Fruit fly (Drosophila melanogaster) whole organism, embryonic: ENCODE measurements around the gene CG8173.

ENCODE experiments used
- Ada2b ChIP-seq: fragments of 200-800 bp; sonication (Bioruptor generic); IDR thresholded peaks from 2 replicates; pipeline ENCODE4 v1.3.6; 2022; ENCODE audit warnings: missing biosample characterization, missing genetic modification characterization
- Adf1 ChIP-seq: fragments of 200-800 bp; sonication (Bioruptor generic); IDR thresholded peaks from 2 replicates; pipeline ENCODE4 v1.3.6; 2022; ENCODE audit warnings: missing biosample characterization, missing genetic modification characterization
- Aef1 ChIP-seq: fragments of 200-800 bp; sonication (Bioruptor generic); IDR thresholded peaks from 3 replicates; pipeline ENCODE4 v1.3.6; 2022; ENCODE audit warnings: missing biosample characterization, missing genetic modification characterization
- CG10209 ChIP-seq: fragments of 200-800 bp; sonication (Bioruptor generic); optimal IDR thresholded peaks from 3 replicates; lab custom pipeline; 2017; ENCODE audit warnings: missing biosample characterization, mild to moderate bottlenecking, missing genetic modification characterization, missing genetic modification reagents
- CG12071 ChIP-seq: fragments of 200-800 bp; sonication (Bioruptor generic); optimal IDR thresholded peaks from 3 replicates; lab custom pipeline; 2018; ENCODE audit warnings: missing biosample characterization, mild to moderate bottlenecking, missing genetic modification characterization
- CG14050 ChIP-seq: fragments of 200-800 bp; sonication (Bioruptor generic); IDR thresholded peaks from 3 replicates; pipeline ENCODE4 v1.3.6; 2022; ENCODE audit warnings: missing biosample characterization, missing genetic modification characterization
- CG15514 ChIP-seq: fragments of 200-800 bp; sonication (Bioruptor generic); optimal IDR thresholded peaks from 3 replicates; lab custom pipeline; 2017; ENCODE audit warnings: missing biosample characterization, missing genetic modification characterization, mild to moderate bottlenecking, moderate library complexity, missing genetic modification reagents
- CG1602 ChIP-seq: fragments of 200-800 bp; sonication (Bioruptor generic); optimal IDR thresholded peaks from 3 replicates; lab custom pipeline; 2016; ENCODE audit warnings: missing biosample characterization, missing genetic modification characterization
- CG16779 ChIP-seq: fragments of 200-800 bp; sonication (Bioruptor generic); IDR thresholded peaks from 2 replicates; pipeline ENCODE4 v1.3.6; 2022; ENCODE audit warnings: missing biosample characterization, missing genetic modification characterization
- CG17328 ChIP-seq: fragments of 200-800 bp; sonication (Bioruptor generic); IDR thresholded peaks from 2 replicates; pipeline ENCODE4 v1.3.6; 2022; ENCODE audit warnings: missing biosample characterization, missing genetic modification characterization
- CG2129 ChIP-seq: fragments of 200-800 bp; sonication (Bioruptor generic); IDR thresholded peaks from 2 replicates; pipeline ENCODE4 v1.3.6; 2022; ENCODE audit warnings: missing biosample characterization, missing genetic modification characterization; ENCODE audit not compliant: partially characterized antibody
- CG31224 ChIP-seq: fragments of 200-800 bp; sonication (Bioruptor generic); IDR thresholded peaks from 2 replicates; pipeline ENCODE4 v1.3.6; 2022; ENCODE audit warnings: missing biosample characterization, missing genetic modification characterization
- CG3847 ChIP-seq: fragments of 200-800 bp; sonication (Bioruptor generic); IDR thresholded peaks from 2 replicates; pipeline ENCODE4 v1.3.6; 2022; ENCODE audit warnings: missing biosample characterization, missing genetic modification characterization
- CG6765 ChIP-seq: fragments of 200-800 bp; sonication (Bioruptor generic); optimal IDR thresholded peaks from 3 replicates; lab custom pipeline; 2017; ENCODE audit warnings: missing biosample characterization, mild to moderate bottlenecking, missing genetic modification characterization
- CG9609 ChIP-seq: fragments of 200-800 bp; sonication (Bioruptor generic); optimal IDR thresholded peaks from 3 replicates; lab custom pipeline; 2016; ENCODE audit warnings: missing biosample characterization, missing genetic modification characterization
- CTCF ChIP-seq: fragments of 200-800 bp; sonication (Bioruptor generic); optimal IDR thresholded peaks from 2 replicates; lab custom pipeline; 2017; ENCODE audit warnings: missing biosample characterization, mild to moderate bottlenecking, missing genetic modification characterization, moderate library complexity
- D ChIP-seq, 2 experiments: fragments of 200-800 bp in 1 of 2; fragments of >200 bp in 1 of 2; sonication (Bioruptor generic) in 1 of 2; optimal IDR thresholded peaks; 2 replicates in 1 of 2; 3 replicates in 1 of 2; lab custom pipeline; 2017; ENCODE audit warnings: mild to moderate bottlenecking in 1 of 2, missing biosample characterization in 1 of 2, missing genetic modification characterization in 1 of 2, missing genetic modification reagents in 1 of 2
- Doc2 ChIP-seq: fragments of 200-800 bp; sonication (Bioruptor generic); IDR thresholded peaks from 2 replicates; pipeline ENCODE4 v1.3.6; 2022; ENCODE audit warnings: missing biosample characterization, missing genetic modification characterization
- Ets65A ChIP-seq: fragments of 200-800 bp; sonication (Bioruptor generic); peaks from one replicate; lab custom pipeline; 2016; ENCODE audit warnings: missing biosample characterization, missing genetic modification characterization
- Gsc ChIP-seq: fragments of 200-800 bp; sonication (Bioruptor generic); IDR thresholded peaks from 2 replicates; pipeline ENCODE4 v1.3.6; 2022; ENCODE audit warnings: missing biosample characterization, missing genetic modification characterization
- Gug ChIP-seq: fragments of 200-800 bp; sonication (Bioruptor generic); IDR thresholded peaks from 4 replicates; pipeline ENCODE4 v1.3.6; 2022; ENCODE audit warnings: missing biosample characterization, missing genetic modification characterization
- Lim3 ChIP-seq: fragments of 200-800 bp; sonication (Bioruptor generic); IDR thresholded peaks from 2 replicates; pipeline ENCODE4 v1.3.6; 2022; ENCODE audit warnings: missing biosample characterization, missing genetic modification characterization
- Lpt ChIP-seq: fragments of >200 bp; optimal IDR thresholded peaks from 2 replicates; lab custom pipeline; 2018; ENCODE audit warnings: missing biosample characterization, missing genetic modification characterization
- Nf-YC ChIP-seq: fragments of 200-800 bp; optimal IDR thresholded peaks from 3 replicates; lab custom pipeline; 2019; ENCODE audit warnings: missing biosample characterization, mild to moderate bottlenecking, missing genetic modification characterization, moderate library complexity
- Ptx1 ChIP-seq: fragments of 200-800 bp; sonication (Bioruptor generic); IDR thresholded peaks from 2 replicates; pipeline ENCODE4 v1.3.6; 2022; ENCODE audit warnings: missing biosample characterization, missing genetic modification characterization
- Six4 ChIP-seq: fragments of 200-800 bp; sonication (Bioruptor generic); optimal IDR thresholded peaks from 2 replicates; lab custom pipeline; 2016; ENCODE audit warnings: missing biosample characterization, missing genetic modification characterization
- Taf1 ChIP-seq: fragments of 200-800 bp; sonication (Bioruptor generic); IDR thresholded peaks from 2 replicates; pipeline ENCODE4 v1.3.6; 2022; ENCODE audit warnings: missing biosample characterization, missing genetic modification characterization
- Trl ChIP-seq, 3 experiments: fragments of >200 bp in 2 of 3; fragments of 200-800 bp in 1 of 3; sonication (Bioruptor generic) in 1 of 3; optimal IDR thresholded peaks; 2 replicates in 1 of 3; 3 replicates in 2 of 3; lab custom pipeline; 2016 to 2017; ENCODE audit warnings: missing biosample characterization in 1 of 3, missing genetic modification characterization in 1 of 3
- bab2 ChIP-seq: fragments of 200-800 bp; sonication (Bioruptor generic); optimal IDR thresholded peaks from 2 replicates; lab custom pipeline; 2016; ENCODE audit warnings: missing biosample characterization, missing genetic modification characterization
- bigmax ChIP-seq: fragments of 200-800 bp; sonication (Bioruptor generic); optimal IDR thresholded peaks from 2 replicates; lab custom pipeline; 2018; ENCODE audit warnings: missing biosample characterization, mild to moderate bottlenecking, missing genetic modification characterization
- crc ChIP-seq: fragments of 200-800 bp; sonication (Bioruptor generic); optimal IDR thresholded peaks from 2 replicates; lab custom pipeline; 2016; ENCODE audit warnings: missing biosample characterization, missing genetic modification characterization
- exex ChIP-seq: fragments of 200-800 bp; sonication (Bioruptor generic); optimal IDR thresholded peaks from 4 replicates; lab custom pipeline; 2018; ENCODE audit warnings: missing biosample characterization, mild to moderate bottlenecking, missing genetic modification characterization, moderate library complexity
- fd3F ChIP-seq: fragments of 200-800 bp; sonication (Bioruptor generic); optimal IDR thresholded peaks from 2 replicates; lab custom pipeline; 2018; ENCODE audit warnings: missing biosample characterization, mild to moderate bottlenecking, missing genetic modification characterization, moderate library complexity
- odd ChIP-seq: fragments of 200-800 bp; sonication (Bioruptor generic); optimal IDR thresholded peaks from 2 replicates; lab custom pipeline; 2017; ENCODE audit warnings: missing biosample characterization, mild to moderate bottlenecking, missing genetic modification characterization
- pan ChIP-seq, 4 experiments: fragments of >200 bp in 3 of 4; fragments of 200-800 bp in 1 of 4; sonication (Bioruptor generic) in 1 of 4; optimal IDR thresholded peaks in 3 of 4; IDR thresholded peaks in 1 of 4; 2 replicates each; pipeline versions ENCODE4 v1.3.6 to Lab custom; 2017 to 2022; ENCODE audit warnings: missing biosample characterization in 2 of 4, missing genetic modification characterization in 2 of 4, mixed read lengths in 1 of 4
- pho ChIP-seq: fragments of 200-800 bp; sonication (Bioruptor generic); optimal IDR thresholded peaks from 2 replicates; lab custom pipeline; 2016; ENCODE audit warnings: missing biosample characterization, missing genetic modification characterization
- pita ChIP-seq: fragments of 200-800 bp; sonication (Bioruptor generic); optimal IDR thresholded peaks from 2 replicates; lab custom pipeline; 2017; ENCODE audit warnings: missing biosample characterization, mild to moderate bottlenecking, missing genetic modification characterization
- shn ChIP-seq: fragments of 200-800 bp; sonication (Bioruptor generic); optimal IDR thresholded peaks from 3 replicates; lab custom pipeline; 2016; ENCODE audit warnings: missing biosample characterization, missing genetic modification characterization
- slbo ChIP-seq: fragments of 200-800 bp; sonication (Bioruptor generic); IDR thresholded peaks from 2 replicates; pipeline ENCODE4 v1.3.6; 2022; ENCODE audit warnings: missing biosample characterization, missing genetic modification characterization
- sob ChIP-seq: fragments of 200-800 bp; sonication (Bioruptor generic); IDR thresholded peaks from 2 replicates; pipeline ENCODE4 v1.3.6; 2022; ENCODE audit warnings: missing biosample characterization, missing genetic modification characterization
- stc ChIP-seq: fragments of 200-800 bp; sonication (Bioruptor generic); IDR thresholded peaks from 2 replicates; pipeline ENCODE4 v1.3.6; 2022; ENCODE audit warnings: missing biosample characterization, missing genetic modification characterization
- tin ChIP-seq: fragments of 200-800 bp; sonication (Bioruptor generic); optimal IDR thresholded peaks from 3 replicates; lab custom pipeline; 2016; ENCODE audit warnings: missing biosample characterization, missing genetic modification characterization
- tx ChIP-seq: fragments of 200-800 bp; sonication (Bioruptor generic); optimal IDR thresholded peaks from 2 replicates; lab custom pipeline; 2016; ENCODE audit warnings: missing biosample characterization, missing genetic modification characterization
- wek ChIP-seq: fragments of 200-800 bp; sonication (Bioruptor generic); optimal IDR thresholded peaks from 3 replicates; lab custom pipeline; 2018; ENCODE audit warnings: missing biosample characterization, mild to moderate bottlenecking, missing genetic modification characterization, moderate library complexity
- wor ChIP-seq: fragments of 200-800 bp; sonication (Bioruptor generic); IDR thresholded peaks from 2 replicates; pipeline ENCODE4 v1.3.6; 2022; ENCODE audit warnings: missing biosample characterization, missing genetic modification characterization
- zen ChIP-seq: fragments of 200-800 bp; sonication (Bioruptor generic); optimal IDR thresholded peaks from 3 replicates; lab custom pipeline; 2018; ENCODE audit warnings: missing biosample characterization, mild to moderate bottlenecking, missing genetic modification characterization, moderate library complexity
- zfh2 ChIP-seq: fragments of 200-800 bp; sonication (Bioruptor generic); optimal IDR thresholded peaks from 2 replicates; lab custom pipeline; 2016; ENCODE audit warnings: missing biosample characterization, missing genetic modification characterization

The CG8173 gene

dm6 chrX:17702738-17703570 is 6.5 kb downstream of the CG8173 start, which contains the start of the genes CG8188 and par-6 (continued):
- TF ChIP-seq Doc2 (GFP tag; lab: Robert Waterston, UW) (no peak), CG12071 (GFP tag; lab: Kevin White, UChicago) (no peak), Six4 (GFP tag; lab: Kevin White, UChicago) (peak; percentile 75), stc (GFP tag; lab: Robert Waterston, UW) (peak; percentile 88), CG14050 (GFP tag; lab: Robert Waterston, UW) (peak; percentile 83), CG2129 (GFP tag; lab: Robert Waterston, UW) (no peak; the same call in 1 of the 2 replicates), CG15514 (GFP tag; lab: Kevin White, UChicago) (peak; percentile 74), slbo (GFP tag; lab: Robert Waterston, UW) (peak; percentile 94), D (optimal IDR thresholded peaks at IDR 0.05; lab: Kevin White, UChicago) (no peak), D (GFP tag; optimal IDR thresholded peaks at IDR 0.05; lab: Kevin White, UChicago) (peak; percentile 50), CG17328 (GFP tag; lab: Robert Waterston, UW) (peak; percentile 87), Ptx1 (peak; percentile 94), pan (optimal IDR thresholded peaks at IDR 0.05; lab: Kevin White, UChicago) (no peak), pan (GFP tag; optimal IDR thresholded peaks at IDR 0.05 in 1 of 2, IDR thresholded peaks at IDR 0.05 in 1 of 2) (peak in 1 of 2 experiments; percentile 88), pita (GFP tag; lab: Kevin White, UChicago) (no peak), CG1602 (GFP tag; lab: Kevin White, UChicago) (peak; percentile 90), sob (GFP tag; lab: Robert Waterston, UW) (peak; percentile 87), zfh2 (peak; percentile 88)

DNA sequence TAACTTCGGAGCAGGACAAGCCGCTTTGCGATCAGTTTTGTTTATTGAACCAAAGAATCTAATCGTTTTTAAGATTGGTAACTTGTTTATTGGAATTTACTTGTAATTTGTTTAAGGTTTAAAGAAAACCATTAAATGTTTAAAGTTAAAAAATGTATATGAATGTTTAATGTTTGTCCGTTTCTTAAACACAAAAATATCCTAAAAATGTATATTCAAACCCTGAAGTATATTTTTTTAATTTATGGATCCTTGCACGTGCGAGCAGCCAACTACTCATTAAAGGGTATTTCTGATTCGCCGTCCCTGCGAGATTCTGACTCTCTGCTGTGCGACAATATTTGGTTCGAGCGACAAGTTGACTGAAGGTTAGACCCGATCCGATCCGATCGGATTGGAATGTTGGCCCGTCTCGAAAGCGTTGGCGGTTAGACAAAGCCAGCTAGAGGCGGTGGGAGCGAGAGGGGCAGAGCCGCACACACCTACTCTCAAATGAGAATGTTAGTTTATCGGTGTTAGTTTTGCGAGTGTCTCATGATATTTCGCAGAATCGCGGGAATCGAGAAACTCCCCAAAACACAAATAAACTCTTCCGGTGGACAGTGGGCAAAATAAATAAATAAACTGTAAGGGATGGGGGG is 10.5 kb downstream of the CG8173 start:
- TF ChIP-seq Taf1 (GFP tag; lab: Robert Waterston, UW) (0 out of 2 replicates have a peak, but pooled peaks have one; percentile 14), odd (GFP tag; lab: Kevin White, UChicago) (peak; percentile 87), shn (GFP tag; lab: Kevin White, UChicago) (peak; percentile 72), pho (GFP tag; lab: Kevin White, UChicago) (peak; percentile 86), Ada2b (GFP tag; lab: Robert Waterston, UW) (peak; percentile 62), bab2 (peak; percentile 79), Nf-YC (tag; lab: Kevin White, UChicago) (peak; percentile 83), Adf1 (GFP tag; lab: Robert Waterston, UW) (no peak), CG10209 (GFP tag; lab: Kevin White, UChicago) (peak; percentile 89), CG6765 (GFP tag; lab: Kevin White, UChicago) (peak; percentile 86), tx (GFP tag; lab: Kevin White, UChicago) (peak; percentile 71), tin (GFP tag; lab: Kevin White, UChicago) (peak; percentile 78), fd3F (GFP tag; lab: Kevin White, UChicago) (peak; percentile 78), wor (GFP tag; lab: Robert Waterston, UW) (peak; percentile 51; the same call in 1 of the 2 replicates), Aef1 (GFP tag; lab: Robert Waterston, UW) (peak; percentile 64), Ets65A (GFP tag; lab: Kevin White, UChicago) (peak; percentile 98), Lpt (GFP tag; lab: Kevin White, UChicago) (no peak), crc (GFP tag; lab: Kevin White, UChicago) (peak; percentile 73), Gug (peak; percentile 51; the same call in 1 of the 4 replicates), wek (no peak), exex (tag; lab: Kevin White, UChicago) (peak; percentile 69), Lim3 (GFP tag; lab: Robert Waterston, UW) (no peak), CG3847 (GFP tag; lab: Robert Waterston, UW) (peak; percentile 75), CG9609 (GFP tag; lab: Kevin White, UChicago) (peak; percentile 75), CTCF (GFP tag; lab: Kevin White, UChicago) (peak; percentile 25), Gsc (GFP tag; lab: Robert Waterston, UW) (no peak), bigmax (GFP tag; lab: Kevin White, UChicago) (no peak), Trl (optimal IDR thresholded peaks at IDR 0.05; lab: Kevin White, UChicago) (peak in 1 of 2 experiments; percentile 35), Trl (GFP tag; optimal IDR thresholded peaks at IDR 0.05; lab: Kevin White, UChicago) (peak; percentile 75), CG31224 (GFP tag; lab: Robert Waterston, UW) (peak; percentile 62; the same call in 1 of the 2 replicates), CG16779 (GFP tag; lab: Robert Waterston, UW) (0 out of 2 replicates have a peak, but pooled peaks have one; percentile 2), zen (tag; lab: Kevin White, UChicago) (peak; percentile 73)
